Worm (Caenorhabditis elegans): ENCODE measurements around the gene acbp-3.

- no peak for TF ChIP-seq lin-40 (tag; optimal IDR thresholded peaks at IDR 0.05)
- no peak for TF ChIP-seq unc-130 (GFP tag; optimal IDR thresholded peaks at IDR 0.05)
- no peak for TF ChIP-seq let-526 (GFP tag; IDR thresholded peaks at IDR 0.05)
These were observed 38.2 kb downstream of the acbp-3 start, which contains the start of gene pho-7 for ce11 chrX:10941255-10941654.
